Worm (Caenorhabditis elegans) whole organism, L4 larva: ENCODE measurements around the gene F41B4.3.
A peak's percentile ranks its signal among the peaks of the same experiment; 100 is the strongest.

ENCODE experiments used
- F26F4.8 ChIP-seq: fragments of 200-800 bp; sonication (Bioruptor generic); conservative IDR thresholded peaks from 2 replicates; pipeline ENCODE4 v1.3.6; 2022; ENCODE audit warnings: missing genetic modification characterization, missing compliant biosample characterization
- F44E2.7 ChIP-seq: fragments of 200-800 bp; sonication (Bioruptor generic); IDR thresholded peaks from 2 replicates; pipeline ENCODE4 v2.1.2; 2022; ENCODE audit warnings: missing genetic modification characterization, missing compliant biosample characterization
- F49E8.2 ChIP-seq: sonication (generic microtip); optimal IDR thresholded peaks from 2 replicates; lab custom pipeline; 2016; ENCODE audit warnings: missing compliant biosample characterization, mild to moderate bottlenecking, missing genetic modification characterization, borderline replicate concordance
- T20F7.1 ChIP-seq: fragments of 200-800 bp; sonication (Bioruptor generic); optimal IDR thresholded peaks from 2 replicates; lab custom pipeline; 2018; ENCODE audit warnings: mild to moderate bottlenecking, missing genetic modification characterization, missing compliant biosample characterization
- T26A8.4 ChIP-seq: fragments of 200-800 bp; sonication (Bioruptor generic); IDR thresholded peaks from 2 replicates; pipeline ENCODE4 v1.3.6; 2022; ENCODE audit warnings: missing genetic modification characterization, missing compliant biosample characterization
- Y75B8A.6 ChIP-seq: fragments of 200-800 bp; sonication (Bioruptor generic); IDR thresholded peaks from 2 replicates; pipeline ENCODE4 v1.3.6; 2022; ENCODE audit warnings: missing genetic modification reagents, missing genetic modification characterization, missing compliant biosample characterization
- ZK337.2 ChIP-seq: fragments of 200-800 bp; sonication (Bioruptor generic); IDR thresholded peaks from 2 replicates; pipeline ENCODE4 v1.3.6; 2022; ENCODE audit warnings: missing genetic modification reagents, missing genetic modification characterization, missing compliant biosample characterization
- aha-1 ChIP-seq: fragments of 150-350 bp; peaks from one replicate; lab custom pipeline; 2014; ENCODE audit warnings: missing biosample characterization, missing genetic modification characterization
- ama-1 ChIP-seq: fragments of 150-350 bp; optimal IDR thresholded peaks from 2 replicates; lab custom pipeline; 2014; ENCODE audit warnings: inconsistent platforms, mixed read lengths
- arid-1 ChIP-seq: fragments of 200-800 bp; sonication (Bioruptor generic); conservative IDR thresholded peaks from 2 replicates; pipeline ENCODE4 v1.3.6; 2022; ENCODE audit warnings: missing genetic modification reagents, missing genetic modification characterization, missing compliant biosample characterization
- ceh-20 ChIP-seq: fragments of 200-800 bp; sonication (Bioruptor generic); IDR thresholded peaks from 2 replicates; pipeline ENCODE4 v1.3.6; 2022; ENCODE audit warnings: missing genetic modification reagents, missing genetic modification characterization, missing compliant biosample characterization
- ceh-44 ChIP-seq: fragments of 200-800 bp; sonication (Bioruptor generic); IDR thresholded peaks from 2 replicates; pipeline ENCODE4 v1.3.6; 2022; ENCODE audit warnings: missing genetic modification reagents, missing genetic modification characterization, missing compliant biosample characterization
- cey-2 ChIP-seq: sonication (generic microtip); optimal IDR thresholded peaks from 3 replicates; lab custom pipeline; 2017; ENCODE audit warnings: missing genetic modification characterization, mild to moderate bottlenecking, missing compliant biosample characterization, antibody characterized with exemption, borderline replicate concordance; ENCODE audit not compliant: insufficient read depth
- daf-12 ChIP-seq: fragments of 150-350 bp; optimal IDR thresholded peaks from 2 replicates; lab custom pipeline; 2014; ENCODE audit warnings: missing biosample characterization, missing genetic modification reagents, missing genetic modification characterization
- daf-8 ChIP-seq: fragments of 200-800 bp; sonication (Bioruptor generic); IDR thresholded peaks from 2 replicates; pipeline ENCODE4 v1.3.6; 2022; ENCODE audit warnings: missing genetic modification characterization, missing compliant biosample characterization
- dmd-6 ChIP-seq: fragments of 200-800 bp; sonication (Bioruptor generic); IDR thresholded peaks from 2 replicates; pipeline ENCODE4 v1.3.6; 2022; ENCODE audit warnings: missing genetic modification reagents, missing genetic modification characterization, missing compliant biosample characterization
- dmd-9 ChIP-seq: fragments of 200-800 bp; sonication (Bioruptor generic); IDR thresholded peaks from 2 replicates; pipeline ENCODE4 v1.3.6; 2022; ENCODE audit warnings: missing genetic modification reagents, missing genetic modification characterization, missing compliant biosample characterization
- dpl-1 ChIP-seq: fragments of 150-350 bp; optimal IDR thresholded peaks from 2 replicates; lab custom pipeline; 2014; ENCODE audit warnings: missing biosample characterization, missing genetic modification reagents, missing genetic modification characterization
- duxl-1 ChIP-seq: sonication (generic microtip); optimal IDR thresholded peaks from 2 replicates; lab custom pipeline; 2016; ENCODE audit warnings: mild to moderate bottlenecking, missing genetic modification characterization, moderate library complexity, missing compliant biosample characterization; ENCODE audit not compliant: poor library complexity
- dve-1 ChIP-seq: sonication (generic microtip); optimal IDR thresholded peaks from 2 replicates; lab custom pipeline; 2017; ENCODE audit warnings: antibody characterized with exemption, mild to moderate bottlenecking, missing genetic modification characterization, missing compliant biosample characterization; ENCODE audit not compliant: insufficient read depth
- egl-43 ChIP-seq: fragments of 200-800 bp; sonication (Bioruptor generic); IDR thresholded peaks from 2 replicates; pipeline ENCODE4 v1.3.6; 2022; ENCODE audit warnings: missing genetic modification reagents, missing genetic modification characterization, missing compliant biosample characterization
- fkh-10 ChIP-seq: fragments of 150-350 bp; optimal IDR thresholded peaks from 2 replicates; lab custom pipeline; 2014; ENCODE audit warnings: missing biosample characterization, missing genetic modification reagents, missing genetic modification characterization
- gei-8 ChIP-seq: fragments of 200-800 bp; sonication (Bioruptor generic); optimal IDR thresholded peaks from 2 replicates; lab custom pipeline; 2018; ENCODE audit warnings: mild to moderate bottlenecking, missing genetic modification characterization, missing compliant biosample characterization
- lin-29 ChIP-seq: fragments of 200-800 bp; sonication (Bioruptor generic); IDR thresholded peaks from 2 replicates; pipeline ENCODE4 v1.3.6; 2022; ENCODE audit warnings: missing genetic modification reagents, missing genetic modification characterization, missing compliant biosample characterization
- lir-3 ChIP-seq: sonication (generic microtip); optimal IDR thresholded peaks from 2 replicates; lab custom pipeline; 2016; ENCODE audit warnings: mild to moderate bottlenecking, missing genetic modification characterization, missing compliant biosample characterization
- mdl-1 ChIP-seq, 2 experiments: fragments of 150-350 bp in 1 of 2; sonication (generic microtip) in 1 of 2; optimal IDR thresholded peaks; 2 replicates each; lab custom pipeline; 2014 to 2017; ENCODE audit warnings: missing biosample characterization in 2 of 2, missing genetic modification characterization in 2 of 2
- mes-2 ChIP-seq: sonication (generic microtip); optimal IDR thresholded peaks from 2 replicates; lab custom pipeline; 2016; ENCODE audit warnings: missing genotype, mild to moderate bottlenecking, missing genetic modification characterization, missing compliant biosample characterization; ENCODE audit not compliant: poor library complexity, severe bottlenecking
- nhr-10 ChIP-seq: fragments of 150-350 bp; optimal IDR thresholded peaks from 2 replicates; lab custom pipeline; 2014; ENCODE audit warnings: missing biosample characterization, missing genetic modification characterization
- nhr-102 ChIP-seq: sonication (generic microtip); optimal IDR thresholded peaks from 2 replicates; lab custom pipeline; 2016; ENCODE audit warnings: mild to moderate bottlenecking, missing genetic modification characterization, moderate library complexity, missing compliant biosample characterization
- nhr-111 ChIP-seq: fragments of 200-800 bp; sonication (Bioruptor generic); optimal IDR thresholded peaks from 2 replicates; lab custom pipeline; 2018; ENCODE audit warnings: mild to moderate bottlenecking, missing genetic modification characterization, missing compliant biosample characterization
- nhr-237 ChIP-seq: sonication (generic microtip); optimal IDR thresholded peaks from 2 replicates; lab custom pipeline; 2017; ENCODE audit warnings: missing biosample characterization, missing genetic modification characterization
- nhr-25 ChIP-seq: sonication (generic microtip); optimal IDR thresholded peaks from 2 replicates; lab custom pipeline; 2017; ENCODE audit warnings: missing genetic modification characterization, mild to moderate bottlenecking, missing compliant biosample characterization, antibody characterized with exemption, moderate library complexity, borderline replicate concordance; ENCODE audit not compliant: insufficient read depth
- nhr-28 ChIP-seq: fragments of 150-350 bp; optimal IDR thresholded peaks from 2 replicates; lab custom pipeline; 2014; ENCODE audit warnings: missing biosample characterization, missing genetic modification characterization
- nhr-41 ChIP-seq: fragments of 200-800 bp; sonication (Bioruptor generic); IDR thresholded peaks from 2 replicates; pipeline ENCODE4 v1.3.6; 2022; ENCODE audit warnings: missing genetic modification reagents, missing genetic modification characterization, missing compliant biosample characterization
- nhr-48 ChIP-seq: sonication (generic microtip); optimal IDR thresholded peaks from 2 replicates; lab custom pipeline; 2016; ENCODE audit warnings: mild to moderate bottlenecking, missing genetic modification characterization, missing compliant biosample characterization
- nhr-6 ChIP-seq: fragments of 150-350 bp; optimal IDR thresholded peaks from 2 replicates; lab custom pipeline; 2014; ENCODE audit warnings: missing biosample characterization, missing genetic modification characterization
- rbr-2 ChIP-seq: sonication (generic microtip); optimal IDR thresholded peaks from 2 replicates; lab custom pipeline; 2016; ENCODE audit warnings: missing genotype, missing genetic modification characterization, missing compliant biosample characterization
- set-16 ChIP-seq: fragments of 200-800 bp; sonication (Bioruptor generic); IDR thresholded peaks from 2 replicates; pipeline ENCODE4 v1.3.6; 2022; ENCODE audit warnings: missing genetic modification reagents, missing genetic modification characterization, missing compliant biosample characterization
- spr-1 ChIP-seq: sonication (generic microtip); optimal IDR thresholded peaks from 2 replicates; lab custom pipeline; 2016; ENCODE audit warnings: mild to moderate bottlenecking, missing genetic modification characterization, missing compliant biosample characterization
- tra-1 ChIP-seq: fragments of 200-800 bp; sonication (Bioruptor generic); IDR thresholded peaks from 2 replicates; pipeline ENCODE4 v1.3.6; 2022; ENCODE audit warnings: missing genetic modification reagents, missing genetic modification characterization, missing compliant biosample characterization
- unc-130 ChIP-seq: sonication (generic microtip); optimal IDR thresholded peaks from 2 replicates; lab custom pipeline; 2016; ENCODE audit warnings: missing genetic modification reagents, missing genetic modification characterization, missing compliant biosample characterization
- unc-62 ChIP-seq, 3 experiments: fragments of 150-350 bp in 1 of 3; sonication (generic microtip); optimal IDR thresholded peaks in 2 of 3; peaks in 1 of 3; 1 replicate in 1 of 3; 2 replicates in 2 of 3; lab custom pipeline; 2014 to 2017; ENCODE audit warnings: missing biosample characterization in 3 of 3, missing genetic modification characterization in 3 of 3, missing genetic modification reagents in 3 of 3, missing genotype in 1 of 3
- vab-7 ChIP-seq: fragments of 200-800 bp; sonication (Bioruptor generic); IDR thresholded peaks from 2 replicates; pipeline ENCODE4 v1.3.6; 2022; ENCODE audit warnings: missing genetic modification reagents, missing genetic modification characterization, missing compliant biosample characterization
- zfp-2 ChIP-seq: sonication (generic microtip); optimal IDR thresholded peaks from 2 replicates; lab custom pipeline; 2016; ENCODE audit warnings: mild to moderate bottlenecking, missing genetic modification characterization, missing compliant biosample characterization

Gene F41B4.3

ce11 chrX:6808640-6809039 lies 27.3 kb downstream of the F41B4.3 start (continued):
- TF ChIP-seq nhr-6 (tag; lab: Kevin White, UChicago), result no peak
- TF ChIP-seq vab-7 (GFP tag; lab: Robert Waterston, UW), result no peak
- peak; percentile 69 for TF ChIP-seq dve-1 (tag; lab: Kevin White, UChicago)
- TF ChIP-seq rbr-2 (tag; lab: Kevin White, UChicago), result no peak
- TF ChIP-seq F44E2.7 (GFP tag; lab: Robert Waterston, UW), result no peak
- TF ChIP-seq nhr-25 (tag; lab: Kevin White, UChicago), result no peak
- no peak for TF ChIP-seq ama-1 (lab: Kevin White, UChicago)
- TF ChIP-seq nhr-237 (tag; lab: Kevin White, UChicago), result no peak
- no peak for TF ChIP-seq unc-130 (GFP tag; lab: Kevin White, UChicago)
- TF ChIP-seq gei-8 (GFP tag; lab: Kevin White, UChicago), result no peak
- no peak for TF ChIP-seq daf-8 (GFP tag; lab: Robert Waterston, UW)
- TF ChIP-seq T20F7.1 (GFP tag; lab: Kevin White, UChicago), result peak; percentile 43
- no peak for TF ChIP-seq dmd-9 (GFP tag; lab: Robert Waterston, UW)
- no peak for TF ChIP-seq tra-1 (GFP tag; lab: Robert Waterston, UW)

ce11 chrX:6808239-6808638 lies 27.7 kb downstream of the F41B4.3 start:
- peak; percentile 7 for TF ChIP-seq aha-1 (tag; lab: Kevin White, UChicago)
- no peak for TF ChIP-seq F49E8.2 (tag; lab: Kevin White, UChicago)
- TF ChIP-seq ama-1 (lab: Kevin White, UChicago), result no peak
- no peak for TF ChIP-seq daf-8 (GFP tag; lab: Robert Waterston, UW)
- peak in 1 of 2 experiments; percentile 97 for TF ChIP-seq unc-62 (GFP tag; optimal IDR thresholded peaks at IDR 0.05 in 1 of 2; lab: Kevin White, UChicago)
- no peak for TF ChIP-seq unc-62 (tag; optimal IDR thresholded peaks at IDR 0.05; lab: Kevin White, UChicago)
- TF ChIP-seq nhr-41, result no peak
- no peak for TF ChIP-seq duxl-1
- no peak for TF ChIP-seq zfp-2 (tag; lab: Kevin White, UChicago)
- TF ChIP-seq lin-29 (GFP tag; lab: Robert Waterston, UW), result no peak
- no peak for TF ChIP-seq rbr-2 (tag; lab: Kevin White, UChicago)
- no peak for TF ChIP-seq lir-3 (tag; lab: Kevin White, UChicago)
- TF ChIP-seq egl-43 (GFP tag; lab: Robert Waterston, UW), result no peak
- TF ChIP-seq ceh-44 (GFP tag; lab: Robert Waterston, UW), result no peak
- TF ChIP-seq nhr-111 (GFP tag; lab: Kevin White, UChicago), result no peak
- TF ChIP-seq ceh-20 (GFP tag; lab: Robert Waterston, UW), result no peak
- TF ChIP-seq daf-12 (tag; lab: Kevin White, UChicago), result no peak
- TF ChIP-seq, all 104 proteins: peak for 2

- TF ChIP-seq ZK337.2 (no peak), fkh-10 (GFP tag; lab: Kevin White, UChicago) (no peak), zfp-2 (tag; lab: Kevin White, UChicago) (no peak), cey-2 (no peak), dmd-6 (GFP tag; lab: Robert Waterston, UW) (peak; percentile 52; the same call in 1 of the 2 replicates), nhr-10 (tag; lab: Kevin White, UChicago) (peak; percentile 2), set-16 (GFP tag; lab: Robert Waterston, UW) (no peak), T26A8.4 (GFP tag; lab: Robert Waterston, UW) (0 out of 2 replicates have a peak, but pooled peaks have one; percentile 24), F26F4.8 (GFP tag; lab: Robert Waterston, UW) (0 out of 2 replicates have a peak, but pooled peaks have one; percentile 38), aha-1 (tag; lab: Kevin White, UChicago) (peak; percentile 28), unc-62 (GFP tag; optimal IDR thresholded peaks at IDR 0.05 in 1 of 2; lab: Kevin White, UChicago) (peak in 1 of 2 experiments; percentile 56), unc-62 (tag; optimal IDR thresholded peaks at IDR 0.05; lab: Kevin White, UChicago) (no peak), Y75B8A.6 (GFP tag; lab: Robert Waterston, UW) (no peak), nhr-102 (tag; lab: Kevin White, UChicago) (peak; percentile 5), T20F7.1 (GFP tag; lab: Kevin White, UChicago) (peak; percentile 44), dpl-1 (GFP tag; lab: Kevin White, UChicago) (no peak), mes-2 (tag; lab: Kevin White, UChicago) (peak; percentile 16), nhr-28 (tag; lab: Kevin White, UChicago) (peak; percentile 85), spr-1 (tag; lab: Kevin White, UChicago) (no peak), mdl-1 (tag; optimal IDR thresholded peaks at IDR 0.05; lab: Kevin White, UChicago) (peak in 1 of 2 experiments; percentile 51), nhr-48 (tag; lab: Kevin White, UChicago) (peak; percentile 36), arid-1 (GFP tag; lab: Robert Waterston, UW) (no peak), unc-130 (GFP tag; lab: Kevin White, UChicago) (no peak)
Measured at ce11 chrX:6807137-6807861, 28.6 kb downstream of the F41B4.3 start.
